Worm (Caenorhabditis elegans): ENCODE results near the gene rnp-9.

The rnp-9 gene

DNA sequence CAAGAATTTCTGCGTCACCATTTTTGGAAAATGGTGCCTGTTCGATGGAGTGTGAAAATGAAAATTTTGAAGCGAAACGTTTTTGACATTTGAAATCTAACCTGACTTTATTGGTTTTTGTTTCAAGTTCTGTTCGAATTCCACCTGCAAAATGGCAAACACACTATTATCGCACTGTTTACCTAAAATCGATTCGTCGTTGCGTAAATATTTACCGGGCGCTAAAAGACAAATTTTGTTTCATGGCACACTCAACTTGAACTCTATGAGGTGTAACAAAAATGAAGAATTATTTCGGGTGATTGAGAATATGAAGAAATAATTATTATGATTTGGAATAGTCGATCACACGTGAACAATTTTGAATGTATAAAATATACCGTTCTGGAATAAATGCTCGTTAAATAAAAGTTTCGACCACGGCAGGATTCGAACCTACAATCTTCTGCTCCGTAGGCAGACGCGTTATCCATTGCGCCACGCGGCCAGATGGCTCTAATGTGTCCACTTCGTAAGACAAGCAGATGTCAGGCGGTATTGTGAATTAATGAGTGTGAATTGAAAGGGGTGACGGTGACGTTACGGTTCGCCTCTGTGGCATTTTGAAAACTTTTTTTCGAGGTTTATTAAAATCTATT lies 18.8 kb upstream of the rnp-9 start (continued):
- TF ChIP-seq lin-40 (tag; optimal IDR thresholded peaks at IDR 0.05) = no peak
- no peak for TF ChIP-seq pha-4 (tag; optimal IDR thresholded peaks at IDR 0.05)
- no peak for TF ChIP-seq snpc-1.1 (tag; optimal IDR thresholded peaks at IDR 0.05; ENCODE audit: insufficient read depth)
- no peak for TF ChIP-seq egrh-3 (GFP tag; IDR thresholded peaks at IDR 0.05)
- no peak for TF ChIP-seq egl-18 (GFP tag; IDR thresholded peaks at IDR 0.05)
- no peak for TF ChIP-seq nfya-1 (tag; optimal IDR thresholded peaks at IDR 0.05; ENCODE audit: borderline replicate concordance, insufficient read depth)
- peak; percentile 92 for TF ChIP-seq die-1 (tag; optimal IDR thresholded peaks at IDR 0.05)
- no peak for TF ChIP-seq aptf-3 (GFP tag; IDR thresholded peaks at IDR 0.05)
- TF ChIP-seq aptf-2 (GFP tag; conservative IDR thresholded peaks at IDR 0.05) = no peak
- 0 out of 2 replicates have a peak, but pooled peaks have one; percentile 36 for TF ChIP-seq attf-6 (GFP tag; IDR thresholded peaks at IDR 0.05)
- no peak for TF ChIP-seq efl-1 (GFP tag; optimal IDR thresholded peaks at IDR 0.05)
- TF ChIP-seq hlh-12 (tag; optimal IDR thresholded peaks at IDR 0.05) = no peak
- peak; percentile 11 for TF ChIP-seq athp-1 (tag; optimal IDR thresholded peaks at IDR 0.05)
- peak; percentile 55 for TF ChIP-seq attf-5 (GFP tag; optimal IDR thresholded peaks at IDR 0.05)
- peak; percentile 93 for TF ChIP-seq lin-26 (GFP tag; IDR thresholded peaks at IDR 0.05)
- TF ChIP-seq tlf-1 (GFP tag; optimal IDR thresholded peaks at IDR 0.05) = no peak
- TF ChIP-seq nhr-179 (tag; optimal IDR thresholded peaks at IDR 0.05) = no peak
- TF ChIP-seq lir-1 (GFP tag; conservative IDR thresholded peaks at IDR 0.05) = no peak
- TF ChIP-seq ccch-3 (GFP tag; optimal IDR thresholded peaks at IDR 0.05) = no peak
- peak; percentile 23 for TF ChIP-seq nhr-80 (tag; optimal IDR thresholded peaks at IDR 0.05)
- TF ChIP-seq unc-62 (GFP tag; optimal IDR thresholded peaks at IDR 0.05) = no peak
- no peak for TF ChIP-seq fkh-3 (tag; optimal IDR thresholded peaks at IDR 0.05)
- TF ChIP-seq dpl-1 (GFP tag; optimal IDR thresholded peaks at IDR 0.05) = no peak
- TF ChIP-seq snpc-1.3 (tag; optimal IDR thresholded peaks at IDR 0.05; ENCODE audit: insufficient read depth) = peak; percentile 89
- no peak for TF ChIP-seq cebp-1 (GFP tag; IDR thresholded peaks at IDR 0.05)
- TF ChIP-seq cebp-1 (tag; optimal IDR thresholded peaks at IDR 0.05) = peak; percentile 32
- no peak for TF ChIP-seq egl-44 (GFP tag; IDR thresholded peaks at IDR 0.05)
- TF ChIP-seq Y53G8AR.9 (GFP tag; conservative IDR thresholded peaks at IDR 0.05) = no peak
- 0 out of 2 replicates have a peak, but pooled peaks have one; percentile 61 for TF ChIP-seq ztf-25 (GFP tag; IDR thresholded peaks at IDR 0.05)
- TF ChIP-seq snpc-3.4 (tag; optimal IDR thresholded peaks at IDR 0.05) = no peak
- no peak for TF ChIP-seq akir-1 (GFP tag; optimal IDR thresholded peaks at IDR 0.05)
- TF ChIP-seq F10E7.11 (tag; optimal IDR thresholded peaks at IDR 0.05) = no peak
- TF ChIP-seq ceh-58 (GFP tag; IDR thresholded peaks at IDR 0.05) = no peak
- no peak for TF ChIP-seq mel-28 (tag; optimal IDR thresholded peaks at IDR 0.05; ENCODE audit: borderline replicate concordance)
- peak; percentile 25 for TF ChIP-seq unc-130 (GFP tag; optimal IDR thresholded peaks at IDR 0.05)
- peak; percentile 63 for TF ChIP-seq repo-1 (tag; optimal IDR thresholded peaks at IDR 0.05)
- TF ChIP-seq lag-1 (GFP tag; IDR thresholded peaks at IDR 0.05) = no peak
- TF ChIP-seq ceh-91 (GFP tag; IDR thresholded peaks at IDR 0.05) = 0 out of 2 replicates have a peak, but pooled peaks have one; percentile 23
- TF ChIP-seq F39B2.1 (GFP tag; IDR thresholded peaks at IDR 0.05) = no peak
- peak; percentile 57 for TF ChIP-seq ztf-18 (tag; optimal IDR thresholded peaks at IDR 0.05)
- TF ChIP-seq somi-1 (GFP tag; optimal IDR thresholded peaks at IDR 0.05) = no peak
